Worm (Caenorhabditis elegans) whole organism, young adult: Measurements from ENCODE around the gene arrd-13.

Experiments
- B0019.2 ChIP-seq: fragments of 200-800 bp; sonication (Bioruptor generic); conservative IDR thresholded peaks from 2 replicates; pipeline ENCODE4 v1.3.6; 2022; ENCODE audit warnings: missing genetic modification reagents, missing genetic modification characterization, missing compliant biosample characterization
- C17E4.6 ChIP-seq: fragments of 200-800 bp; sonication (Bioruptor generic); IDR thresholded peaks from 2 replicates; pipeline ENCODE4 v1.3.6; 2022; ENCODE audit warnings: missing genetic modification reagents, missing genetic modification characterization, missing compliant biosample characterization
- F22D6.2 ChIP-seq: sonication (generic microtip); optimal IDR thresholded peaks from 2 replicates; lab custom pipeline; 2016; ENCODE audit warnings: mild to moderate bottlenecking, missing genetic modification characterization, missing compliant biosample characterization
- ama-1 ChIP-seq, 3 experiments: fragments of 150-350 bp in 1 of 3; sonication (generic microtip) in 2 of 3; optimal IDR thresholded peaks; 2 replicates each; lab custom pipeline; 2014 to 2018; ENCODE audit warnings: missing biosample characterization in 2 of 3, missing genetic modification characterization in 2 of 3, missing genetic modification reagents in 2 of 3
- aptf-2 ChIP-seq: fragments of 200-800 bp; sonication (Bioruptor generic); conservative IDR thresholded peaks from 2 replicates; pipeline ENCODE4 v1.3.6; 2022; ENCODE audit warnings: missing genetic modification reagents, missing genetic modification characterization, missing compliant biosample characterization
- ekl-4 ChIP-seq: fragments of 200-800 bp; sonication (Bioruptor generic); IDR thresholded peaks from 2 replicates; pipeline ENCODE4 v1.3.6; 2022; ENCODE audit warnings: missing genetic modification reagents, missing genetic modification characterization, missing compliant biosample characterization
- nhr-80 ChIP-seq: sonication (generic microtip); optimal IDR thresholded peaks from 2 replicates; lab custom pipeline; 2016; ENCODE audit warnings: missing genetic modification characterization, missing compliant biosample characterization
- somi-1 ChIP-seq: fragments of 200-800 bp; sonication (Bioruptor generic); optimal IDR thresholded peaks from 2 replicates; lab custom pipeline; 2018; ENCODE audit warnings: mild to moderate bottlenecking, missing genetic modification characterization, missing compliant biosample characterization
- ztf-6 ChIP-seq: fragments of 200-800 bp; sonication (Bioruptor generic); IDR thresholded peaks from 2 replicates; pipeline ENCODE4 v1.3.6; 2022; ENCODE audit warnings: missing genetic modification reagents, missing genetic modification characterization, missing compliant biosample characterization

DNA sequence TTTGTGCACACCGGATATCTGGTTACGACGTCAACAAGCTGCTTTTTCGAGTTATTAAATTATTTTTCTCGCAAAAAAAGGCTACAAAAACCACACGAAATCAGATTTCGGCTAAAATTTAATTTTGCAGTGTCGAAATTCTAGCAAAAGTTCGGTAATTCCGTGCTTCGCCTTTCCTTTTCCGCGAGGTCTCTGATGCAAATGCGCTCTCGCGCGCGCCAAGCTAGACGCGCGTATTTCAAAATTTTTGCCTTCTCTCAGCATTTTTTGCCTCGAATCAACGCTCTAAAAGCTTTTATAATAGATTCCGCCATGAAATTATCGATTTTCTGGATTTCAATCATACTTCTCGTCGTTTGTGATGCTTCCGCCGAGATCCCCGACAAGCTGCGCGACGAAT lies 35.4 kb upstream of the arrd-13 start, which contains the start of gene Y54G9A.5:
- TF ChIP-seq ama-1 (optimal IDR thresholded peaks at IDR 0.05; lab: Kevin White, UChicago) (no peak), ama-1 (GFP tag; optimal IDR thresholded peaks at IDR 0.05; lab: Kevin White, UChicago) (no peak), ekl-4 (GFP tag; lab: Robert Waterston, UW) (no peak), nhr-80 (no peak), somi-1 (GFP tag; lab: Kevin White, UChicago) (no peak), aptf-2 (GFP tag; lab: Robert Waterston, UW) (peak; percentile 71; the same call in 1 of the 2 replicates), F22D6.2 (tag; lab: Kevin White, UChicago) (no peak), ztf-6 (GFP tag; lab: Robert Waterston, UW) (no peak), C17E4.6 (GFP tag; lab: Robert Waterston, UW) (no peak), B0019.2 (GFP tag; lab: Robert Waterston, UW) (0 out of 2 replicates have a peak, but pooled peaks have one; percentile 34)
